Fruit fly (Drosophila melanogaster) whole organism, embryonic: Measurements from ENCODE around the gene CG15027.

Experiments used
- Blimp-1 ChIP-seq: fragments of 200-800 bp; sonication (Bioruptor generic); optimal IDR thresholded peaks from 3 replicates; lab custom pipeline; 2018; ENCODE audit warnings: missing biosample characterization, missing genetic modification characterization, mild to moderate bottlenecking, moderate library complexity, missing genetic modification reagents
- CG10565 ChIP-seq: fragments of 200-800 bp; sonication (Bioruptor generic); optimal IDR thresholded peaks from 3 replicates; lab custom pipeline; 2016; ENCODE audit warnings: missing biosample characterization, mild to moderate bottlenecking, missing genetic modification characterization
- CG12391 ChIP-seq: fragments of 200-800 bp; sonication (Bioruptor generic); optimal IDR thresholded peaks from 3 replicates; lab custom pipeline; 2018; ENCODE audit warnings: missing biosample characterization, mild to moderate bottlenecking, missing genetic modification characterization, moderate library complexity
- CG12942 ChIP-seq: fragments of 200-800 bp; sonication (Bioruptor generic); optimal IDR thresholded peaks from 3 replicates; lab custom pipeline; 2016; ENCODE audit warnings: missing biosample characterization, missing genetic modification characterization
- CG14710 ChIP-seq: fragments of 200-800 bp; sonication (Bioruptor generic); optimal IDR thresholded peaks from 3 replicates; lab custom pipeline; 2019; ENCODE audit warnings: missing biosample characterization, mild to moderate bottlenecking, missing genetic modification characterization, moderate library complexity
- CG15011 ChIP-seq: fragments of 200-800 bp; sonication (Bioruptor generic); optimal IDR thresholded peaks from 3 replicates; lab custom pipeline; 2018; ENCODE audit warnings: missing biosample characterization, mild to moderate bottlenecking, missing genetic modification characterization
- CG16863 ChIP-seq: fragments of 200-800 bp; sonication (Bioruptor generic); optimal IDR thresholded peaks from 3 replicates; lab custom pipeline; 2016; ENCODE audit warnings: missing biosample characterization, missing genetic modification characterization
- CG17186 ChIP-seq: fragments of 200-800 bp; sonication (Bioruptor generic); optimal IDR thresholded peaks from 3 replicates; lab custom pipeline; 2017; ENCODE audit warnings: missing biosample characterization, missing genetic modification reagents, missing genetic modification characterization
- CG17361 ChIP-seq: fragments of 200-800 bp; sonication (Bioruptor generic); IDR thresholded peaks from 3 replicates; pipeline ENCODE4 v1.3.6; 2022; ENCODE audit warnings: missing biosample characterization, missing genetic modification characterization
- CG30403 ChIP-seq: fragments of 200-800 bp; sonication (Bioruptor generic); optimal IDR thresholded peaks from 3 replicates; lab custom pipeline; 2016; ENCODE audit warnings: missing biosample characterization, missing genetic modification characterization
- CG31365 ChIP-seq: fragments of 200-800 bp; sonication (Bioruptor generic); optimal IDR thresholded peaks from 2 replicates; lab custom pipeline; 2018; ENCODE audit warnings: missing biosample characterization, mild to moderate bottlenecking, missing genetic modification characterization
- CG3838 ChIP-seq: fragments of 200-800 bp; sonication (Bioruptor generic); optimal IDR thresholded peaks from 3 replicates; lab custom pipeline; 2016; ENCODE audit warnings: missing biosample characterization, missing genetic modification characterization
- CG5245 ChIP-seq: fragments of 200-800 bp; sonication (Bioruptor generic); optimal IDR thresholded peaks from 3 replicates; lab custom pipeline; 2016; ENCODE audit warnings: missing biosample characterization, missing genetic modification characterization
- CG6272 ChIP-seq: fragments of 200-800 bp; sonication (Bioruptor generic); IDR thresholded peaks from 2 replicates; pipeline ENCODE4 v1.3.6; 2022; ENCODE audit warnings: missing biosample characterization, missing genetic modification characterization
- CG8388 ChIP-seq: fragments of 200-800 bp; sonication (Bioruptor generic); optimal IDR thresholded peaks from 2 replicates; lab custom pipeline; 2019; ENCODE audit warnings: missing biosample characterization, mild to moderate bottlenecking, missing genetic modification characterization, moderate library complexity
- CG9797 ChIP-seq: fragments of 200-800 bp; sonication (Bioruptor generic); optimal IDR thresholded peaks from 3 replicates; lab custom pipeline; 2018; ENCODE audit warnings: missing biosample characterization, mild to moderate bottlenecking, missing genetic modification characterization
- CkIIα-i1 ChIP-seq: fragments of 200-800 bp; sonication (Bioruptor generic); IDR thresholded peaks from 2 replicates; pipeline ENCODE4 v1.3.6; 2022; ENCODE audit warnings: missing biosample characterization, missing genetic modification characterization
- D ChIP-seq, 2 experiments: fragments of 200-800 bp in 1 of 2; fragments of >200 bp in 1 of 2; sonication (Bioruptor generic) in 1 of 2; optimal IDR thresholded peaks; 2 replicates in 1 of 2; 3 replicates in 1 of 2; lab custom pipeline; 2017; ENCODE audit warnings: mild to moderate bottlenecking in 1 of 2, missing biosample characterization in 1 of 2, missing genetic modification characterization in 1 of 2, missing genetic modification reagents in 1 of 2
- Dip3 ChIP-seq: fragments of 200-800 bp; sonication (Bioruptor generic); optimal IDR thresholded peaks from 3 replicates; lab custom pipeline; 2016; ENCODE audit warnings: missing biosample characterization, missing genetic modification characterization
- E2f1 ChIP-seq: fragments of 200-800 bp; sonication (Bioruptor generic); IDR thresholded peaks from 2 replicates; pipeline ENCODE4 v1.3.6; 2022; ENCODE audit warnings: missing biosample characterization, missing genetic modification characterization
- ERR ChIP-seq: fragments of 200-800 bp; sonication (Bioruptor generic); optimal IDR thresholded peaks from 2 replicates; lab custom pipeline; 2016; ENCODE audit warnings: missing biosample characterization, missing genetic modification characterization
- Ets65A ChIP-seq: fragments of 200-800 bp; sonication (Bioruptor generic); peaks from one replicate; lab custom pipeline; 2016; ENCODE audit warnings: missing biosample characterization, missing genetic modification characterization
- Ets97D ChIP-seq: fragments of 200-800 bp; sonication (Bioruptor generic); optimal IDR thresholded peaks from 3 replicates; lab custom pipeline; 2016; ENCODE audit warnings: missing biosample characterization, missing genetic modification characterization
- HLH3B ChIP-seq: fragments of 200-800 bp; sonication (Bioruptor generic); IDR thresholded peaks from 2 replicates; pipeline ENCODE4 v1.3.6; 2022; ENCODE audit warnings: missing biosample characterization, missing genetic modification characterization
- Hey ChIP-seq: fragments of 200-800 bp; sonication (Bioruptor generic); optimal IDR thresholded peaks from 3 replicates; lab custom pipeline; 2018; ENCODE audit warnings: missing biosample characterization, mild to moderate bottlenecking, missing genetic modification characterization
- Hr78 ChIP-seq, 2 experiments: fragments of 200-800 bp in 1 of 2; fragments of >200 bp in 1 of 2; sonication (Bioruptor generic) in 1 of 2; optimal IDR thresholded peaks; 2 replicates each; lab custom pipeline; 2017 to 2019; ENCODE audit warnings: missing biosample characterization in 2 of 2, missing genetic modification characterization in 2 of 2, mild to moderate bottlenecking in 1 of 2, moderate library complexity in 1 of 2
- Lhr ChIP-seq: fragments of 200-800 bp; sonication (Bioruptor generic); optimal IDR thresholded peaks from 3 replicates; lab custom pipeline; 2017; ENCODE audit warnings: mild to moderate bottlenecking, missing biosample characterization, missing genetic modification reagents, missing genetic modification characterization
- Nf-YC ChIP-seq: fragments of 200-800 bp; optimal IDR thresholded peaks from 3 replicates; lab custom pipeline; 2019; ENCODE audit warnings: missing biosample characterization, mild to moderate bottlenecking, missing genetic modification characterization, moderate library complexity
- NfI ChIP-seq: fragments of 200-800 bp; sonication (Bioruptor generic); optimal IDR thresholded peaks from 3 replicates; lab custom pipeline; 2018; ENCODE audit warnings: missing biosample characterization, mild to moderate bottlenecking, missing genetic modification characterization, moderate library complexity
- Pdp1 ChIP-seq, 2 experiments: fragments of 200-800 bp; sonication (Bioruptor generic); optimal IDR thresholded peaks; 3 replicates each; lab custom pipeline; 2016; ENCODE audit warnings: missing biosample characterization in 2 of 2, missing genetic modification characterization in 2 of 2, mild to moderate bottlenecking in 1 of 2, moderate library complexity in 1 of 2
- Sin3A ChIP-seq: fragments of >200 bp; optimal IDR thresholded peaks from 2 replicates; lab custom pipeline; 2018
- crc ChIP-seq: fragments of 200-800 bp; sonication (Bioruptor generic); optimal IDR thresholded peaks from 2 replicates; lab custom pipeline; 2016; ENCODE audit warnings: missing biosample characterization, missing genetic modification characterization
- croc ChIP-seq: fragments of 200-800 bp; sonication (Bioruptor generic); conservative IDR thresholded peaks from 3 replicates; pipeline ENCODE4 v1.3.6; 2022; ENCODE audit warnings: missing biosample characterization, missing genetic modification characterization
- ewg ChIP-seq: fragments of 200-800 bp; sonication (Bioruptor generic); optimal IDR thresholded peaks from 3 replicates; lab custom pipeline; 2017; ENCODE audit warnings: mild to moderate bottlenecking, missing biosample characterization, missing genetic modification reagents, missing genetic modification characterization
- fd96Cb ChIP-seq: fragments of 200-800 bp; sonication (Bioruptor generic); optimal IDR thresholded peaks from 2 replicates; lab custom pipeline; 2018; ENCODE audit warnings: missing biosample characterization, mild to moderate bottlenecking, missing genetic modification characterization, moderate library complexity
- gfzf ChIP-seq: fragments of 200-800 bp; sonication (Bioruptor generic); optimal IDR thresholded peaks from 2 replicates; lab custom pipeline; 2016; ENCODE audit warnings: missing biosample characterization, mild to moderate bottlenecking, missing genetic modification characterization, moderate library complexity
- gro ChIP-seq: fragments of 200-800 bp; sonication (Bioruptor generic); optimal IDR thresholded peaks from 2 replicates; lab custom pipeline; 2016; ENCODE audit warnings: missing biosample characterization, missing genetic modification characterization
- gsb ChIP-seq: fragments of 200-800 bp; sonication (Bioruptor generic); IDR thresholded peaks from 2 replicates; pipeline ENCODE4 v1.3.6; 2022; ENCODE audit warnings: missing biosample characterization, missing genetic modification characterization
- knrl ChIP-seq: fragments of 200-800 bp; sonication (Bioruptor generic); IDR thresholded peaks from 3 replicates; pipeline ENCODE4 v1.3.6; 2022; ENCODE audit warnings: missing biosample characterization, missing genetic modification characterization; ENCODE audit not compliant: partially characterized antibody
- lola ChIP-seq, 3 experiments: fragments of >200 bp in 2 of 3; fragments of 200-800 bp in 1 of 3; sonication (Bioruptor generic) in 1 of 3; optimal IDR thresholded peaks; 2 replicates each; lab custom pipeline; 2017 to 2019; ENCODE audit warnings: missing biosample characterization in 3 of 3, missing genetic modification characterization in 3 of 3, mild to moderate bottlenecking in 1 of 3, moderate library complexity in 1 of 3
- phol ChIP-seq: fragments of 200-800 bp; sonication (Bioruptor generic); optimal IDR thresholded peaks from 3 replicates; lab custom pipeline; 2018; ENCODE audit warnings: missing biosample characterization, mild to moderate bottlenecking, missing genetic modification characterization, moderate library complexity
- pros ChIP-seq: fragments of 200-800 bp; sonication (Bioruptor generic); optimal IDR thresholded peaks from 3 replicates; lab custom pipeline; 2019; ENCODE audit warnings: missing biosample characterization, mild to moderate bottlenecking, missing genetic modification characterization, moderate library complexity
- pzg ChIP-seq: fragments of 200-800 bp; sonication (Bioruptor generic); optimal IDR thresholded peaks from 3 replicates; lab custom pipeline; 2018; ENCODE audit warnings: missing biosample characterization, mild to moderate bottlenecking, missing genetic modification characterization, moderate library complexity
- shn ChIP-seq: fragments of 200-800 bp; sonication (Bioruptor generic); optimal IDR thresholded peaks from 3 replicates; lab custom pipeline; 2016; ENCODE audit warnings: missing biosample characterization, missing genetic modification characterization
- so ChIP-seq: fragments of 200-800 bp; sonication (Bioruptor generic); IDR thresholded peaks from 3 replicates; pipeline ENCODE4 v1.3.6; 2022; ENCODE audit warnings: missing biosample characterization, missing genetic modification characterization
- sr ChIP-seq: fragments of 200-800 bp; sonication (Bioruptor generic); IDR thresholded peaks from 3 replicates; pipeline ENCODE4 v1.3.6; 2022; ENCODE audit warnings: missing biosample characterization, missing genetic modification characterization
- trem ChIP-seq: fragments of 200-800 bp; optimal IDR thresholded peaks from 3 replicates; lab custom pipeline; 2019; ENCODE audit warnings: missing biosample characterization, mild to moderate bottlenecking, missing genetic modification characterization, moderate library complexity
- vvl ChIP-seq: fragments of 200-800 bp; sonication (Bioruptor generic); IDR thresholded peaks from 2 replicates; pipeline ENCODE4 v1.3.6; 2022; ENCODE audit warnings: missing biosample characterization, missing genetic modification characterization

CG15027 gene

DNA sequence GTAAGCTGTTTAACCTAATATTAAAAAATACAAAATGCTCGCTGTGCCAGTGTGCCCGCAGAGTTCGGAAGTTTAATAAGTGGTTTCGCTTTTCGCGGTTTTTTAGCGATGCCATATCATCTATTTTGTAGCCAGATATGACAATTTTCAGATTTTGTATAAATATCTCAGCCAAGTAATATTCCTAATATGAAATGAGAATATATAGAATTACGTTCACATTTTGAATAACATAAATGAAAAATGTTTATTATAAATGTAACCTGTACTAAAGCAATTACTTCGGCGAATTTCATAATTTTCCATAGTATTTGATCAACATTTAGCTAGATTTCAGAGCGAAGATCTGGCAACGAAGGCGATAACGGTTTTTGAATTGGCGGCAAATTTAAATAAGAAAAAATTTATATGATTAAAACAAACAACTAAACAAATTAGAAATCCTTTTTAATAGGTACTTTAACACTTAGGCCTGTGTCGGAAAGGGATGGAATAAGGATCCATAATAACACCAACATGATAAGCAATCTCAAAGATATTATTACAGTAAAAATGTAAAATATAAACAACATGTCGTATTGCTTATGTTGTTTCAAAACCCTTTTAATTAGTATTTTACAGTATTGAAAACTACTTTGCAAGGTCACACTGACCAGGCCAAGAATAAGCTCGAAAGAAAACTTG is 19.1 kb downstream of the CG15027 start, which contains the start of the genes opm and dob (continued):
- TF ChIP-seq Lhr (peak; percentile 26), HLH3B (no peak), Hey (tag; lab: Kevin White, UChicago) (no peak), CG31365 (tag; lab: Kevin White, UChicago) (no peak), CG30403 (peak; percentile 46), gfzf (peak; percentile 73), CG12391 (tag; lab: Kevin White, UChicago) (peak; percentile 54), gsb (GFP tag; lab: Robert Waterston, UW) (no peak), trem (tag; lab: Kevin White, UChicago) (peak; percentile 60), croc (no peak), ERR (GFP tag; lab: Kevin White, UChicago) (no peak), CkIIα-i1 (no peak), CG5245 (no peak), E2f1 (GFP tag; lab: Robert Waterston, UW) (no peak), CG15011 (GFP tag; lab: Kevin White, UChicago) (no peak), so (GFP tag; lab: Robert Waterston, UW) (no peak), Hr78 (GFP tag; optimal IDR thresholded peaks at IDR 0.05; lab: Kevin White, UChicago) (no peak), CG6272 (GFP tag; lab: Robert Waterston, UW) (no peak), pzg (GFP tag; lab: Kevin White, UChicago) (peak; percentile 63), crc (no peak), phol (peak; percentile 68), CG17186 (GFP tag; lab: Kevin White, UChicago) (no peak), CG17361 (GFP tag; lab: Robert Waterston, UW) (peak; percentile 56), lola (GFP tag; optimal IDR thresholded peaks at IDR 0.05; lab: Kevin White, UChicago) (peak in 1 of 3 experiments; percentile 43), sr (GFP tag; lab: Robert Waterston, UW) (no peak)
- TF ChIP-seq, all 482 proteins: peak for 74

dm6 chrX:15063404-15064062 is 22.1 kb downstream of the CG15027 start, which contains the start of the genes hiw and ND-B18:
hiw (minus strand) TSS chrX:15063429.
ND-B18 (plus strand) TSS chrX:15063733.
- peak; percentile 61 for TF ChIP-seq CG17186 (GFP tag; lab: Kevin White, UChicago)
- no peak for TF ChIP-seq CG10565 (GFP tag; lab: Kevin White, UChicago)
- TF ChIP-seq Nf-YC (tag; lab: Kevin White, UChicago), result peak; percentile 12
- peak; percentile 53 for TF ChIP-seq NfI
- peak; percentile 91 for TF ChIP-seq Ets65A (GFP tag; lab: Kevin White, UChicago)
- peak; percentile 5 for TF ChIP-seq Dip3 (GFP tag; lab: Kevin White, UChicago)
- peak; percentile 34 for TF ChIP-seq gro
- peak; percentile 36 for TF ChIP-seq Sin3A
- TF ChIP-seq D (optimal IDR thresholded peaks at IDR 0.05; lab: Kevin White, UChicago), result no peak
- no peak for TF ChIP-seq D (GFP tag; optimal IDR thresholded peaks at IDR 0.05; lab: Kevin White, UChicago)
- TF ChIP-seq CG16863 (GFP tag; lab: Kevin White, UChicago), result no peak
- TF ChIP-seq CG9797 (GFP tag; lab: Kevin White, UChicago), result peak; percentile 42
- no peak for TF ChIP-seq CG8388 (GFP tag; lab: Kevin White, UChicago)
- no peak for TF ChIP-seq fd96Cb (tag; lab: Kevin White, UChicago)
- no peak for TF ChIP-seq CG17361 (GFP tag; lab: Robert Waterston, UW)
- peak; percentile 92 for TF ChIP-seq Ets97D (GFP tag; lab: Kevin White, UChicago)
- peak; percentile 46 for TF ChIP-seq CG14710
- TF ChIP-seq CG12942 (GFP tag; lab: Kevin White, UChicago), result no peak
- TF ChIP-seq CG3838 (GFP tag; lab: Kevin White, UChicago), result no peak
- no peak for TF ChIP-seq CkIIα-i1
- TF ChIP-seq knrl (GFP tag; lab: Robert Waterston, UW), result peak; percentile 20; the same call in 1 of the 3 replicates
- peak; percentile 4 for TF ChIP-seq shn
- no peak for TF ChIP-seq Blimp-1
- TF ChIP-seq ewg (GFP tag; lab: Kevin White, UChicago), result peak; percentile 4
- no peak for TF ChIP-seq pros (GFP tag; lab: Kevin White, UChicago)
- TF ChIP-seq vvl, result 0 out of 2 replicates have a peak, but pooled peaks have one; percentile 12
- TF ChIP-seq Pdp1 (GFP tag; optimal IDR thresholded peaks at IDR 0.05; lab: Kevin White, UChicago), result peak in 1 of 2 experiments; percentile 93
